Worm (Caenorhabditis elegans) whole organism, early embryonic: ENCODE measurements around the gene vang-1.

Experiments
- B0310.2 ChIP-seq: sonication (generic microtip); optimal IDR thresholded peaks from 2 replicates; lab custom pipeline; 2016; ENCODE audit warnings: mild to moderate bottlenecking, missing genetic modification characterization, missing compliant biosample characterization
- aly-1 ChIP-seq: sonication (generic microtip); optimal IDR thresholded peaks from 2 replicates; lab custom pipeline; 2016; ENCODE audit warnings: missing genetic modification characterization, missing compliant biosample characterization
- ama-1 ChIP-seq: fragments of 150-350 bp; optimal IDR thresholded peaks from 2 replicates; lab custom pipeline; 2014
- ceh-13 ChIP-seq: fragments of 200-800 bp; sonication (Bioruptor generic); optimal IDR thresholded peaks from 2 replicates; lab custom pipeline; 2018; ENCODE audit warnings: mild to moderate bottlenecking, missing genetic modification characterization, missing compliant biosample characterization
- hmbx-1 ChIP-seq: sonication (generic microtip); optimal IDR thresholded peaks from 2 replicates; lab custom pipeline; 2016; ENCODE audit warnings: mild to moderate bottlenecking, missing genetic modification characterization, missing compliant biosample characterization
- hmg-4 ChIP-seq: fragments of 200-800 bp; sonication (Bioruptor generic); optimal IDR thresholded peaks from 2 replicates; lab custom pipeline; 2018; ENCODE audit warnings: mild to moderate bottlenecking, missing genetic modification characterization, missing compliant biosample characterization
- pes-1 ChIP-seq: fragments of 200-800 bp; sonication (Bioruptor generic); IDR thresholded peaks from 2 replicates; pipeline ENCODE4 v1.3.6; 2022; ENCODE audit warnings: missing genetic modification reagents, missing genetic modification characterization, missing compliant biosample characterization
- tbx-11 ChIP-seq: fragments of 200-800 bp; sonication (Bioruptor generic); IDR thresholded peaks from 2 replicates; pipeline ENCODE4 v1.3.6; 2022; ENCODE audit warnings: missing genetic modification characterization, missing compliant biosample characterization
- tbx-37 ChIP-seq: fragments of 200-800 bp; sonication (Bioruptor generic); conservative IDR thresholded peaks from 2 replicates; pipeline ENCODE4 v1.3.6; 2022; ENCODE audit warnings: missing genetic modification reagents, missing genetic modification characterization, missing compliant biosample characterization
- tra-4 ChIP-seq: sonication (generic microtip); optimal IDR thresholded peaks from 2 replicates; lab custom pipeline; 2017; ENCODE audit warnings: missing genetic modification characterization, missing compliant biosample characterization

DNA sequence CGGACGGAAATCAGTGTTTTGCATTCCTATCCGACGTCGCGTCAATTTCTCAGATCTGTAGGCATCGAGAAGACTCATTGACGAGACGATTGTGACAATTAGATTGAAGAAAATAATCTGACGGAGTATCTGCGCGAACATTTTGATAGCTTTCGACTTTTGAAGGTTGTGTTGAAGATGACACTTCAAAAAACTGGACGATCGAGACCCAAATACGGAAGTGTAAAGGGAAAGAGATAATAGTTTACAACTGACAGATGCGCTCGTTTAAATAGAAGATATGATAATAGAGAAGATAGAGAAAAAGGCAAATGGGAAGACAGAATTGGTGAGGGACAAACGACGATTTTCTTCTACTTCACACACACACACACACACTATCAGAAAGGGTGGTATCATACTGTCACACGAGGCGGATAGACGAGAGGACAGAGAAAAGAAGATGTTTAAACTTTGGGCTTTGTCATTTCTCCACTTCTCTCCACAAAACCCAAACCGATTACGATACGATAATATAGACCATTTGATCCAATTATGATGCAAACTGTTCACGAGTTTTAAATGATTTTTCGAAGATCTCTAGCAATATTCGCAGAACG, 5.6 kb downstream of the vang-1 start, which contains the start of gene B0410.3:
- TF ChIP-seq B0310.2 (no peak), aly-1 (no peak), ama-1 (lab: Kevin White, UChicago) (no peak), ceh-13 (GFP tag; lab: Kevin White, UChicago) (no peak), hmg-4 (GFP tag; lab: Kevin White, UChicago) (no peak), pes-1 (GFP tag; lab: Robert Waterston, UW) (no peak), hmbx-1 (tag; lab: Kevin White, UChicago) (no peak), tra-4 (tag; lab: Kevin White, UChicago) (no peak), tbx-37 (GFP tag; lab: Robert Waterston, UW) (no peak), tbx-11 (GFP tag; lab: Robert Waterston, UW) (no peak)
